Worm (Caenorhabditis elegans) whole organism, L2 larva: ENCODE data around the gene srh-304.

ENCODE experiments used
- ceh-82 ChIP-seq: fragments of 150-350 bp; optimal IDR thresholded peaks from 2 replicates; lab custom pipeline; 2014; ENCODE audit warnings: missing biosample characterization, missing genetic modification characterization
- egl-27 ChIP-seq: sonication (generic microtip); optimal IDR thresholded peaks from 3 replicates; lab custom pipeline; 2017; ENCODE audit warnings: missing biosample characterization, missing genetic modification reagents, missing genetic modification characterization
- nhr-11 ChIP-seq: fragments of 150-350 bp; optimal IDR thresholded peaks from 2 replicates; lab custom pipeline; 2014; ENCODE audit warnings: missing biosample characterization, missing genetic modification characterization
- nhr-129 ChIP-seq: fragments of 150-350 bp; optimal IDR thresholded peaks from 2 replicates; lab custom pipeline; 2014; ENCODE audit warnings: missing biosample characterization, missing genetic modification characterization
- peb-1 ChIP-seq: fragments of 150-350 bp; optimal IDR thresholded peaks from 2 replicates; lab custom pipeline; 2014; ENCODE audit warnings: missing biosample characterization, missing genetic modification characterization
- skn-1 ChIP-seq: sonication (generic microtip); optimal IDR thresholded peaks from 2 replicates; lab custom pipeline; 2017; ENCODE audit warnings: missing biosample characterization, missing genetic modification characterization
- ztf-11 ChIP-seq: sonication (generic microtip); optimal IDR thresholded peaks from 2 replicates; lab custom pipeline; 2017; ENCODE audit warnings: missing biosample characterization, missing genetic modification characterization

DNA sequence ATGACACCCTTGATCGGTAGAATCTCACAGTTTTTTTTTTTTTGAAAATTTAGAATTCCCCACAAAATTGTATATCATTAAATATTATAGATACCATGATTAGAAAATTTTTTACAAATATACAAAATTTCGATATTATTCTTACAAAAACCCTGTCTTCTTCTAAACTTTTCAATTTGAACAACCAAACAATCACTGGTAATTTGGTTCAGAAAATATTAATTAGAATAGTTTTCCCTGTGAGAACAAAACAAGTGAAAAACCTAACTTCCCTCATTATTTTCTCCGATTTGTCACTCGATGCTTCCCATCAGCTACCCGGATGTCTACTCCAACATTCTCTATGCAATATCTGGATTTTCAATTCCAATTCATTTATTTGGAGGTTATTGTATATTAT lies 18.4 kb upstream of the srh-304 start, which contains the start of gene srh-296:
- TF ChIP-seq peb-1 (no peak), nhr-129 (no peak), skn-1 (no peak), egl-27 (tag; lab: Kevin White, UChicago) (no peak), ceh-82 (tag; lab: Kevin White, UChicago) (no peak), ztf-11 (tag; lab: Kevin White, UChicago) (no peak), nhr-11 (tag; lab: Kevin White, UChicago) (no peak)
